Fruit fly (Drosophila melanogaster): ENCODE results near the gene Mi-2.
A peak's percentile ranks its signal among the peaks of the same experiment; 100 is the strongest.

- TF ChIP-seq CG15514 (GFP tag; optimal IDR thresholded peaks at IDR 0.05) (peak; percentile 40), Side (GFP tag; optimal IDR thresholded peaks at IDR 0.05) (no peak), schlank (tag; optimal IDR thresholded peaks at IDR 0.05) (peak; percentile 45), BtbVII (GFP tag; optimal IDR thresholded peaks at IDR 0.05) (peak; percentile 35), CG16815 (GFP tag; optimal IDR thresholded peaks at IDR 0.05) (peak; percentile 74), Nf-YA (GFP tag; IDR thresholded peaks at IDR 0.05) (0 out of 2 replicates have a peak, but pooled peaks have one; percentile 11), Deaf1 (tag; optimal IDR thresholded peaks at IDR 0.05) (no peak), CG14965 (GFP tag; optimal IDR thresholded peaks at IDR 0.05; ENCODE audit: borderline replicate concordance) (no peak), dan (GFP tag; IDR thresholded peaks at IDR 0.05) (no peak), pan (optimal IDR thresholded peaks at IDR 0.05) (no peak), pan (GFP tag; optimal IDR thresholded peaks at IDR 0.05 in 1 of 2, IDR thresholded peaks at IDR 0.05 in 1 of 2) (peak in 1 of 2 experiments; percentile 83), en (GFP tag; optimal IDR thresholded peaks at IDR 0.05) (peak; percentile 9)
Observed at dm6 chr3L:19922833-19923745, 13.1 kb upstream of the Mi-2 start, which contains the start of gene Pfdn6.

Data from whole organism, embryonic.